Worm (Caenorhabditis elegans) whole organism, midembryonic: ENCODE results near the gene C29F7.10.

Source experiments
- cog-1 ChIP-seq: sonication (generic microtip); optimal IDR thresholded peaks from 2 replicates; lab custom pipeline; 2016; ENCODE audit warnings: missing genetic modification characterization, missing compliant biosample characterization
- klf-2 ChIP-seq: fragments of 200-800 bp; sonication (Bioruptor generic); conservative IDR thresholded peaks from 2 replicates; pipeline ENCODE4 v1.3.6; 2022; ENCODE audit warnings: missing genetic modification reagents, missing genetic modification characterization, missing compliant biosample characterization
- ztf-29 ChIP-seq: fragments of 200-800 bp; sonication (Bioruptor generic); IDR thresholded peaks from 2 replicates; pipeline ENCODE4 v1.3.6; 2022; ENCODE audit warnings: missing genetic modification reagents, missing genetic modification characterization, missing compliant biosample characterization

ce11 chrX:13444267-13444666, 13.0 kb upstream of the C29F7.10 start:
- no peak for TF ChIP-seq cog-1 (tag; lab: Kevin White, UChicago)
- no peak for TF ChIP-seq klf-2 (GFP tag; lab: Robert Waterston, UW)
- no peak for TF ChIP-seq ztf-29 (GFP tag; lab: Robert Waterston, UW)
